Worm (Caenorhabditis elegans): ENCODE results near the gene his-32.

- no peak for TF ChIP-seq cog-1 (tag; optimal IDR thresholded peaks at IDR 0.05)
- TF ChIP-seq tab-1 (GFP tag; IDR thresholded peaks at IDR 0.05) = no peak
- TF ChIP-seq med-1 (GFP tag; optimal IDR thresholded peaks at IDR 0.05; ENCODE audit: insufficient read depth) = no peak
- TF ChIP-seq flt-1 (GFP tag; IDR thresholded peaks at IDR 0.05) = no peak
- no peak for TF ChIP-seq ztf-29 (GFP tag; IDR thresholded peaks at IDR 0.05)
- TF ChIP-seq klf-2 (GFP tag; conservative IDR thresholded peaks at IDR 0.05) = no peak
- no peak for TF ChIP-seq ztf-23 (GFP tag; IDR thresholded peaks at IDR 0.05)
- TF ChIP-seq ref-1 (GFP tag; conservative IDR thresholded peaks at IDR 0.05) = no peak
- no peak for TF ChIP-seq T22C8.4 (GFP tag; IDR thresholded peaks at IDR 0.05)
Measured at ce11 chrIV:8359716-8360407, 25.8 kb downstream of the his-32 start, which contains the start of gene D2096.5.
